Worm (Caenorhabditis elegans): ENCODE measurements around the gene K06A9.3.
A peak's percentile ranks its signal among the peaks of the same experiment; 100 is the strongest.

Gene K06A9.3

DNA sequence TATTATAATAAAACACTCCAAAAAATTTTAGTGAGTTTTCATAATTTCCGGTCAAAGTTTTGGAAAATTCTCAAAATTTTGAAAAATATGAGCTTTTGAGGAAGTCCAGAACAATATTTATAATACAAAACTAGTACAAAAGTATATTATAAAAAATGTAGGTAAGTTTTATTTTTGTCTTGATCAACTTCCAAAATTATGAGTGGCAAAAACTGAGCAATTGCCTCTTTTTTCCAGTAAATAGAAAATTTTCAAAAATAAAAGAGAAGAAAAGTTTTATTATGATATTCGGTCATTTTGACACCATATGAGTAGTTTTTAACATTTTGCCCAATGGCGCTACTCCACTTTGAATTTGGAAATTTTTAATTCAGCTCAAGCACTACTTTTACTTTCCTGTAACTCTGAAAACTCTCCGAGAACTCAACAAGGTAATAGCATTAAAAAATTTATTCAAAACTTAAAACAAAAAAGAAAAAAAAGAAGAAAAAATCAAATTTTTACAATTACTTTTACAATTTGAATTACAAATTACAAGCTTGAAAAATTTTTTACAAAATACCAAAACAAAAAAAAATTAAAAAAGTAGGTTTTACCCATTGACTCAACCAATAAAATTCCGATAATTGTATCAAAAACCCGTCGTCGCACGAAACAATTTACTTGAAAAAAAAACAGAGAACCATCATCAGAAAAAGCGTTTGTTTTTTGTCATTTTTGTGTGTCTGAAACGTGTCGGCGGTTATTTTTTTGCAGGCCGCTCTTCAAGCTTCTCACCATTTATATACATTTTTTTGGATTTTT, 31.3 kb downstream of the K06A9.3 start:
- TF ChIP-seq snpc-4 (tag; optimal IDR thresholded peaks at IDR 0.05) = no peak
- TF ChIP-seq hlh-30 (tag; optimal IDR thresholded peaks at IDR 0.05; ENCODE audit: insufficient read depth) = no peak
- no peak for TF ChIP-seq lir-3 (tag; optimal IDR thresholded peaks at IDR 0.05)
- TF ChIP-seq mep-1 (tag; optimal IDR thresholded peaks at IDR 0.05) = peak; percentile 77
- 0 out of 2 replicates have a peak, but pooled peaks have one; percentile 3 for TF ChIP-seq vab-7 (GFP tag; IDR thresholded peaks at IDR 0.05)
- TF ChIP-seq T20F7.1 (GFP tag; optimal IDR thresholded peaks at IDR 0.05) = no peak
- TF ChIP-seq spr-3 (GFP tag; optimal IDR thresholded peaks at IDR 0.05) = no peak
- no peak for TF ChIP-seq lin-38 (GFP tag; IDR thresholded peaks at IDR 0.05)
- TF ChIP-seq zfp-3 (GFP tag; conservative IDR thresholded peaks at IDR 0.05) = peak; percentile 91
- no peak for TF ChIP-seq Y105C5A.15 (GFP tag; IDR thresholded peaks at IDR 0.05)
- peak; percentile 37; the same call in 1 of the 2 replicates for TF ChIP-seq dmd-6 (GFP tag; IDR thresholded peaks at IDR 0.05)
- peak; percentile 17 for TF ChIP-seq nhr-102 (tag; optimal IDR thresholded peaks at IDR 0.05)
- peak; percentile 2; the same call in 1 of the 2 replicates for TF ChIP-seq dmd-9 (GFP tag; IDR thresholded peaks at IDR 0.05)
- peak; percentile 65 for TF ChIP-seq dve-1 (tag; optimal IDR thresholded peaks at IDR 0.05; ENCODE audit: insufficient read depth)
- TF ChIP-seq lin-1 (GFP tag; IDR thresholded peaks at IDR 0.05) = no peak; the same call in none of the 2 replicates
- no peak for TF ChIP-seq arid-1 (GFP tag; conservative IDR thresholded peaks at IDR 0.05)
- no peak for TF ChIP-seq dpl-1 (GFP tag; optimal IDR thresholded peaks at IDR 0.05)
- TF ChIP-seq Y75B8A.6 (GFP tag; IDR thresholded peaks at IDR 0.05) = peak; percentile 88; the same call in 1 of the 2 replicates
- no peak for TF ChIP-seq lin-15B (tag; optimal IDR thresholded peaks at IDR 0.05)
- TF ChIP-seq saeg-2 (GFP tag; IDR thresholded peaks at IDR 0.05) = no peak
- TF ChIP-seq F26F4.8 (GFP tag; conservative IDR thresholded peaks at IDR 0.05) = no peak
- peak in 1 of 2 experiments; percentile 11 for TF ChIP-seq daf-16 (GFP tag; optimal IDR thresholded peaks at IDR 0.05)
- TF ChIP-seq daf-16 (tag; optimal IDR thresholded peaks at IDR 0.05) = peak; percentile 53
- TF ChIP-seq ztf-11 (tag; optimal IDR thresholded peaks at IDR 0.05) = no peak
- TF ChIP-seq madf-5 (GFP tag; IDR thresholded peaks at IDR 0.05) = 0 out of 4 replicates have a peak, but pooled peaks of 1 of the 2 experiments have one; percentile 10
- TF ChIP-seq gei-8 (GFP tag; optimal IDR thresholded peaks at IDR 0.05) = peak; percentile 25
- no peak for TF ChIP-seq F37D6.2 (tag; optimal IDR thresholded peaks at IDR 0.05)
- TF ChIP-seq ces-1 (GFP tag; optimal IDR thresholded peaks at IDR 0.05) = no peak
- no peak for TF ChIP-seq ctbp-1 (GFP tag; IDR thresholded peaks at IDR 0.05)
- TF ChIP-seq hif-1 (tag; optimal IDR thresholded peaks at IDR 0.05) = peak in 1 of 2 experiments; percentile 65
- TF ChIP-seq skn-1 (tag; optimal IDR thresholded peaks at IDR 0.05) = no peak
- TF ChIP-seq nhr-76 (tag; optimal IDR thresholded peaks at IDR 0.05) = no peak
- TF ChIP-seq ceh-62 (tag; optimal IDR thresholded peaks at IDR 0.05) = no peak
- 0 out of 2 replicates have a peak, but pooled peaks have one; percentile 11 for TF ChIP-seq hmg-1.1 (GFP tag; IDR thresholded peaks at IDR 0.05)
- TF ChIP-seq sdz-12 (GFP tag; optimal IDR thresholded peaks at IDR 0.05) = peak; percentile 82
- TF ChIP-seq nhr-77 (tag; optimal IDR thresholded peaks at IDR 0.05) = peak; percentile 97
- TF ChIP-seq jun-1 (tag; optimal IDR thresholded peaks at IDR 0.05) = no peak
- TF ChIP-seq mxl-3 (GFP tag; optimal IDR thresholded peaks at IDR 0.05) = no peak
- no peak for TF ChIP-seq ZK546.5 (tag; optimal IDR thresholded peaks at IDR 0.05)
- TF ChIP-seq aha-1 (tag) = peak; percentile 87
- no peak for TF ChIP-seq tra-1 (GFP tag; IDR thresholded peaks at IDR 0.05)
- TF ChIP-seq ama-1 (optimal IDR thresholded peaks at IDR 0.05) = peak; percentile 56
- TF ChIP-seq nhr-42 (GFP tag; IDR thresholded peaks at IDR 0.05) = peak; percentile 70; the same call in 1 of the 2 replicates
- peak; percentile 36 to 98 for TF ChIP-seq unc-62 (GFP tag; optimal IDR thresholded peaks at IDR 0.05 in 1 of 2)
- peak; percentile 20 for TF ChIP-seq unc-62 (tag; optimal IDR thresholded peaks at IDR 0.05)
- TF ChIP-seq nhr-10 (tag; optimal IDR thresholded peaks at IDR 0.05) = peak; percentile 84
- TF ChIP-seq nhr-41 (GFP tag; IDR thresholded peaks at IDR 0.05) = 0 out of 2 replicates have a peak, but pooled peaks have one; percentile 9
- peak; percentile 37 for TF ChIP-seq nhr-28 (tag; optimal IDR thresholded peaks at IDR 0.05)
- peak; percentile 84 for TF ChIP-seq T26A8.4 (GFP tag; IDR thresholded peaks at IDR 0.05)
- TF ChIP-seq lsy-2 (tag; optimal IDR thresholded peaks at IDR 0.05) = peak; percentile 27 to 54
